Fruit fly (Drosophila melanogaster) Kc167 (cell line): Measurements from ENCODE around the gene CG6508.

Experiments
- Myc ChIP-seq: fragments of >200 bp; optimal IDR thresholded peaks from 2 replicates; lab custom pipeline; 2017; ENCODE audit warnings: missing external identifiers
- Sin3A ChIP-seq: fragments of >200 bp; optimal IDR thresholded peaks from 2 replicates; lab custom pipeline; 2018; ENCODE audit warnings: missing external identifiers
- h ChIP-seq: fragments of >200 bp; optimal IDR thresholded peaks from 3 replicates; lab custom pipeline; 2018; ENCODE audit warnings: missing external identifiers
- insv ChIP-seq: fragments of >200 bp; optimal IDR thresholded peaks from 3 replicates; lab custom pipeline; 2018; ENCODE audit warnings: missing external identifiers
- psq ChIP-seq: fragments of >200 bp; optimal IDR thresholded peaks from 2 replicates; lab custom pipeline; 2017; ENCODE audit warnings: missing external identifiers
- ttk ChIP-seq: sonication (Bioruptor generic); optimal IDR thresholded peaks from 2 replicates; lab custom pipeline; 2017; ENCODE audit warnings: missing external identifiers

The CG6508 gene

DNA sequence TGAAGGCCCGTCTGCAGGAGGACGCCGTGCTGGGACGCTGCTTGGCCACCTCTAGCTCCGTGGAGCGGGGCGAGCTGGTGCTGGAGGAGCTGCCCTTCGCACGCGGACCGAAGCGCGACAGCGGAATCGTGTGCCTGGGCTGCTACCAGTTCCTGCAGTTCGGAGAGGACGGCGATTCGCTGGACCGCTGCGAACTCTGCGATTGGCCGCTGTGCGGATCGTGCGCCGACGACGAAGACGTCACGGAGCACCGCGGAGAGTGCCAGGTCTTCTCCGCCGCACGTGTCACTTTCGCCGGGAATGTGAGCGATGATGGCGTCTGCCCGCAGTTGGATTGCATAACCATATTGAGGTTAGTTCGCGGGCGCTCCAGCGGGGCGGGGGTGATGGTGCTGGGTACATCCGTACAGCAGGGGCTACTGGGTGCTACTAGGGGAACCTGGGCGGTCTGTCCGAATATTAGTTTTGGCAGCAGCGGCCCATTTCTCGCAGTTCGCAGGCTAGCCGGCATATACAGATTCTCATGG, 32.5 kb downstream of the CG6508 start:
- no peak for TF ChIP-seq Sin3A
- no peak for TF ChIP-seq Myc (lab: Kevin White, UChicago)
- TF ChIP-seq psq (lab: Kevin White, UChicago), result no peak
- TF ChIP-seq h (lab: Kevin White, UChicago), result no peak

DNA sequence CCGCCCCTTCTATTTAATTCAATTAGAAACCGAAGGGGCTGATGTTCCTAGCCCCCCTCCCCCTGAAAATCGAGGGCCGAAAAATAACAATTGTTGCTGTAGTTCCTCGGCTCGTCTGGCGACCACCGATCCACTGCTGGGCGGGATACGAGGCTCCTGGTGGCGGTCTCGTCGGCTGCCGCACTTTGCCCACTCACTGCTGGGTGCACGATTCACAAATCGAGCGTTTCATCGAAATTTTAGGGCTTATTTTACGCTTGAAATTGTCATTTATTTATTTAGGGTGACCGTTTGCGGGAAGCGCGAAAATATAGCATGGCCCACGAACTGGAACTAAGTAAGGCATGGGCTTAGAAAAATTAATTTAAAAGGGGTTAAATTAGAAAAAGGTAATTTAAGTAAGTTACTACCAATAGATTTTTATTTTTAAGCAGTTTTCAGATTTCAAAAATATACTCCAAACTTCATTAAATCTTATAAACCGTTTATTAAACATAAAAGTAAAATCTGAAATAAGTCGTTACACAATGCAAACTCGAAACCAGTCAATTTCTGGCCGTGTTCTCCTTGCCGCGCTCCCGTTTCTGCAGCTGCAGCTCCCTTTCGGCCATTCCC, 37.5 kb downstream of the CG6508 start, which contains the start of gene Dnz1:
Dnz1 (minus strand) TSS at position 317 of the 615 bp plus-strand sequence.
- TF ChIP-seq ttk (lab: Kevin White, UChicago), result no peak
- TF ChIP-seq h (lab: Kevin White, UChicago), result no peak
- TF ChIP-seq Myc (lab: Kevin White, UChicago), result no peak
- no peak for TF ChIP-seq psq (lab: Kevin White, UChicago)
- no peak for TF ChIP-seq Sin3A
- TF ChIP-seq insv, result no peak

- TF ChIP-seq ttk (lab: Kevin White, UChicago) (no peak), h (lab: Kevin White, UChicago) (no peak)
Observed at dm6 chr2L:10858064-10859047, 39.4 kb downstream of the CG6508 start, which contains the start of the genes aurB and Stam. Gene aurB, minus strand, starts transcription at chr2L:10858094. Gene Stam, plus strand, starts transcription at chr2L:10858536.

dm6 chr2L:10869867-10870266, 51.0 kb downstream of the CG6508 start, which contains the start of gene CG12517:
Gene CG12517, plus strand, starts transcription at chr2L:10870167.
- TF ChIP-seq h (lab: Kevin White, UChicago) (no peak), insv (no peak), psq (lab: Kevin White, UChicago) (no peak), Sin3A (no peak), Myc (lab: Kevin White, UChicago) (no peak)
